Worm (Caenorhabditis elegans): ENCODE data around the gene srx-23.

DNA sequence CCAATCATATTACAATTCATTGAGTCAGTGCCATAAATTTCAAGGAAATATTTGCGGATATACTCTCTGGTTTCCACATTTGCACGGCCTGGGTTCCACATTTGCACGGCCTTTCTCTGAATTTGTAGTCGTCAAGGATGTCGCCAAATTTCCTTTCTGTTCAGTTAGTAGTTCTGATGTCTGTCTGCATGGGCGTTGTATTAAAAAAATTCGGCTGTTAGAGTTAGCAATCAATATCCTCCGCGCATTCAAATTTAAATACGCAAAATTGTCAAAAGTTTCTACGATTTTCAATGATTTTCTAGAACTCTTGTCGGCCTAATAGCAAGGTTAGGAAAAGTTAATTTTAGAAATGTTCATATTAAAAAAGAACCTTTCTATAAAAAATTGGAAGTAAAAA lies 13.8 kb downstream of the srx-23 start, which contains the start of gene srj-52:
- TF ChIP-seq him-1 (tag; optimal IDR thresholded peaks at IDR 0.05) (no peak), dao-5 (tag; optimal IDR thresholded peaks at IDR 0.05) (no peak)
